Fruit fly (Drosophila melanogaster): Measurements from ENCODE around the gene Aos1.

- no peak for TF ChIP-seq wor (GFP tag; IDR thresholded peaks at IDR 0.05)
- TF ChIP-seq CG2889 (GFP tag; IDR thresholded peaks at IDR 0.05): no peak
- TF ChIP-seq CG8359 (GFP tag; optimal IDR thresholded peaks at IDR 0.05; ENCODE audit: borderline replicate concordance): no peak
- TF ChIP-seq CHES-1-like (GFP tag; optimal IDR thresholded peaks at IDR 0.05): no peak
- peak; percentile 72 for TF ChIP-seq zf30C (GFP tag; optimal IDR thresholded peaks at IDR 0.05)
- TF ChIP-seq crol (GFP tag; IDR thresholded peaks at IDR 0.05): no peak
- TF ChIP-seq Mrtf (GFP tag; IDR thresholded peaks at IDR 0.05): no peak
- TF ChIP-seq CG7745 (tag; optimal IDR thresholded peaks at IDR 0.05): no peak
- no peak for TF ChIP-seq pfk (GFP tag; optimal IDR thresholded peaks at IDR 0.05)
- no peak for TF ChIP-seq CG7987 (GFP tag; optimal IDR thresholded peaks at IDR 0.05)
- TF ChIP-seq CG34224 (GFP tag; IDR thresholded peaks at IDR 0.05; ENCODE audit: partially characterized antibody): no peak
These were observed 16.1 kb upstream of the Aos1 start for dm6 chr3R:12449617-12450242.
